Fruit fly (Drosophila melanogaster) whole organism: ENCODE data around the gene slou.

Source experiments
- CG8478 ChIP-seq: fragments of >200 bp; optimal IDR thresholded peaks from 2 replicates; lab custom pipeline; 2018; ENCODE audit warnings: inconsistent platforms
- Dll ChIP-seq: fragments of >200 bp; optimal IDR thresholded peaks from 2 replicates; lab custom pipeline; 2017
- EcR ChIP-seq, 2 experiments: fragments of >200 bp; optimal IDR thresholded peaks; 2 replicates each; lab custom pipeline; 2017; ENCODE audit warnings: missing biosample characterization in 2 of 2, missing genetic modification characterization in 2 of 2, missing genetic modification reagents in 2 of 2
- pan ChIP-seq: fragments of >200 bp; optimal IDR thresholded peaks from 2 replicates; lab custom pipeline; 2017
- psq ChIP-seq: fragments of >200 bp; optimal IDR thresholded peaks from 2 replicates; lab custom pipeline; 2017
- usp ChIP-seq: fragments of >200 bp; optimal IDR thresholded peaks from 2 replicates; lab custom pipeline; 2017; ENCODE audit warnings: missing biosample characterization, missing genetic modification characterization, mixed read lengths

The slou gene

dm6 chr3R:21593735-21594345 is 36.9 kb upstream of the slou start:
- TF ChIP-seq pan (no peak), EcR (GFP tag; optimal IDR thresholded peaks at IDR 0.05; lab: Kevin White, UChicago) (no peak), psq (lab: Kevin White, UChicago) (no peak), usp (GFP tag; lab: Kevin White, UChicago) (no peak), CG8478 (lab: Kevin White, UChicago) (no peak), Dll (lab: Kevin White, UChicago) (no peak)

DNA sequence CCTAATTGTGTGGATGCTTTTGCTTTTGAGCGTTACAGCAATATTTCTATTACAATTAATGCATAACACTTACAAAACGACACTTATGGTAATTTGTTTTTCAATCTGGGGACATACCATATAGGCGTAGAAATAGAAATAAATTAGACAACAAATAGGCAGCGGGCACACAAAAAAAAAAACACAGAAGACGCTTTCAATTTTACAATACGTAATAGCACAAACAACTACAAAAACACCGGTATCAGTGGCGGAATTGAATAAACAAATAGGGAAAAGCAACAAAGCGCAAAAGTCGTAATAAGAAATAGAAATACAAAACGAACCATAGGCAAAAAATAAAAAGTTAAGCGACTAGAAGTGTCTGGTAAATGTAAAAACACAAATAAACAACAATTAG is 36.1 kb upstream of the slou start:
- no peak for TF ChIP-seq EcR (GFP tag; optimal IDR thresholded peaks at IDR 0.05; lab: Kevin White, UChicago)
- no peak for TF ChIP-seq CG8478 (lab: Kevin White, UChicago)
- no peak for TF ChIP-seq Dll (lab: Kevin White, UChicago)

DNA sequence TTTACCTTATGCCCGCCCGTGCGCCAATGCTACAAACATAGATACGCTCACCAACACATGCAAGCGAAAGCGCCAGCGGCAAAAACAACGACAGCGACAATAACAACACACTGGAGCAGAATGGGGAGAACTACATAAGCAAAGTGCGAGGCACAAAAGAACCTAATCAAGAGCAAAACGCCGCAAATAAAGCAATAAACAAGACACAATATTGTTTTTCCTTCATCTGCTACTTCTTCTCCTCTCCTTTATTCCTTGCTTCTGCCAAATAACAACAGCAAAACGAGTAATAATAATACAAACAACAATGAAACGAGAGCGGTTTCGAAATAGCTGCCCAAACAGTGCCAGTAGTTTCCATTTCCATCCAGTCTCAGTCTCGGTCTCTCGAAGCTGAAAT is 35.0 kb upstream of the slou start:
- TF ChIP-seq CG8478 (lab: Kevin White, UChicago) (no peak), pan (no peak), EcR (GFP tag; optimal IDR thresholded peaks at IDR 0.05; lab: Kevin White, UChicago) (no peak), usp (GFP tag; lab: Kevin White, UChicago) (no peak), psq (lab: Kevin White, UChicago) (no peak), Dll (lab: Kevin White, UChicago) (no peak)

DNA sequence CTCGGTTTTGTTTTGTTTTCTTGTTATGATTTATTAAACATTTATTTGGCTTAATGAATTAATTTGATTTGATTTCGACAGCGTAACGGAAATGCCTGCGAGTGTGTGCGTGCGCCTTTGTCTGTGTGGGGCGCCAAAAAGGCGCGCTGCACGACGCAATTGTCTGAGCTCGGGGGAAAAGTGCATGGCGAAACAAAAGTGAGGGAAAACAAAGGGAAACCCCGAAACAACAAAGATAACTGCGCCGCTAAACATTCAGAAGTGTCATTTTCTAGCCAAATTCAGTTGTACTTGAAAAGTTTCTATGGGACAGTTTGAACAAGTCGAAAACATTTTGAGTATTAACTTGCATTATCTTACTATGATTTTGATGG is 34.4 kb upstream of the slou start:
- TF ChIP-seq Dll (lab: Kevin White, UChicago) (no peak), psq (lab: Kevin White, UChicago) (no peak), usp (GFP tag; lab: Kevin White, UChicago) (no peak), CG8478 (lab: Kevin White, UChicago) (no peak), pan (no peak), EcR (GFP tag; optimal IDR thresholded peaks at IDR 0.05; lab: Kevin White, UChicago) (no peak)

DNA sequence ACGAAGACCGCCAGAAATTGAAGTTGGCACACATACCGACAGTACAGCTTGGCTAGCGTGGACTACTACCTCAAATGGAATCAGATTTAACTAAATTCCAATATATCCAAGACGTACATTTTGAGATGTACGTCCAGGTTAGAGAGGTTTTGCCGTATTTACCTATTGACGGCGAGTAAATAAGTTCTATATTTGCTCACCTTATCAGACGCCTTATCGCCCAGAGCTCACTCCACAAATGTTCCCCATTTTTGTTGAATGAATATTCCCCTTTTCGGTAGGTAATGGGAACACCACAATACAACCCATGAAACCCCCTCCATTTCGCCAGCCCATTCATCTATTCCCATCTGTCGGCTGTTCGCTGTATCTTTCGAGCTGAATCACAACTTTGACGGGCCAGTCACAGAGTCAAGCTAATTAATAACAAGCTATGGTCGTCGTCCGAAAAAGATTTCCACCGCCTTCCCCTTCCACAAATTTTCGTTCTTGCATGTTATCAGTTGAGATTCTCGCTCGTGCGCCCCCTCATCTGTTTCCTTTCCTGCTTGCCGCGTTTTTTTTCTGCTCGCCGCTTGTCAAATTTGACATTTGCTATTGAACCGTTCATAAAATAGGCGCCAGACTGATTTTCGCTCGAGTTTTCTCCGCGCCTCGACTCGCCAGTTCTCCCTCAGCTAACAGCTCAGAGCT is 33.8 kb upstream of the slou start:
- no peak for TF ChIP-seq usp (GFP tag; lab: Kevin White, UChicago)
- TF ChIP-seq psq (lab: Kevin White, UChicago): no peak
- no peak for TF ChIP-seq Dll (lab: Kevin White, UChicago)
- TF ChIP-seq CG8478 (lab: Kevin White, UChicago): no peak

DNA sequence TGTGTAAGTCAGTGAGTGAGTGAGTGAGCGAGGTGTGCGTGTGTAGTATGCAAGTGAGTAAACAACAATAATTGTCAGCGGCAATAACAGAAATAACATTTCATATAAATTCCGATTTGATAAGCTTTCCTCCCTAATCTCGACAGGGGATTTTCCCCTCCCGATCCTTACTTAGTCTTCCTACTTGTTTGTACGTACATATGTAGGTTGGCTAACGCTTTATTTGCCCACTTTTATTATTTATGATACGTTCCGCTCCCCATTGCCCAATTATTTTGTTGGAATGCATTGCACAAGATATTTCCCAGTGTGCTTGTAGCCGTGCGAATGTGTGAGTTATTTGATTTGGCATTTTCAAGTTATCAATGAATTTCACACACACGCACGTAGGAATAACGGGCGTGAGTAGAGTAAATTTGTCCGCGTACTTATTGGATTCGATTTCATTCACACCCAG is 33.2 kb upstream of the slou start:
- TF ChIP-seq psq (lab: Kevin White, UChicago) (no peak), EcR (GFP tag; optimal IDR thresholded peaks at IDR 0.05; lab: Kevin White, UChicago) (no peak), CG8478 (lab: Kevin White, UChicago) (no peak), usp (GFP tag; lab: Kevin White, UChicago) (no peak), pan (no peak), Dll (lab: Kevin White, UChicago) (no peak)

DNA sequence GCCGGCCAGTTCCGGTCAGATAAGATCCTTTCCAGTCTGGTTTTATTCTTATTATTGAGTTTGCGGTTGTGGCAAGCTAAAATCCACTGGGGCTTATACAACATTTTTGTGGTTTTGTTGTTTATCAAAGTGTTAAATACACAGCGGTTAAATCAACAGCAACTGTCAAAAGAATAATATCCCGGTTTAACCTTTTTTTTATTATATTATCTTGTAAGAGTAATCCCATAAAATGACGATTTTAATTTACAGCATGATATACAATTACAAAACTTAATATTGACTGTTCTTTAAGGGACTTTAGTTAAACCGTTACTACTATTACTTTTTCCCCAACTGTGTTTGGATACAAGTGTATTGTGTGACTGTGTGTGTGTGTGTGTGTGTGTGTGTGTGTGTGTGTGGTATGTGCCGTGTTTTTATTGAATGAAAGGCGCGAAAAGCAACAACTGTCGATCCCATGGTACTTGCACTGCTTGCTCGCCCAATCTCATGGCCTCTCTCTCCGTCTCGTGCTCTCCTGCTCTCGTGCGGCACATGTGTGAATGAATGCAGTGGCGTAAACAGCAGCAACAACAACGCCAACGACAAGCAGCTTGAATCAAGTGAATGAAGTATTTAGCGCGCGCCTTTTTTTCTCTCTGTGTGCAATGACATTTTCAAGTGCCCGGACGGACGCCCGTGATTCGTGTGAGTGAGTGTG is 32.7 kb upstream of the slou start:
- TF ChIP-seq pan (no peak), usp (GFP tag; lab: Kevin White, UChicago) (no peak), EcR (GFP tag; optimal IDR thresholded peaks at IDR 0.05; lab: Kevin White, UChicago) (no peak), CG8478 (lab: Kevin White, UChicago) (no peak), Dll (lab: Kevin White, UChicago) (no peak), psq (lab: Kevin White, UChicago) (no peak)

DNA sequence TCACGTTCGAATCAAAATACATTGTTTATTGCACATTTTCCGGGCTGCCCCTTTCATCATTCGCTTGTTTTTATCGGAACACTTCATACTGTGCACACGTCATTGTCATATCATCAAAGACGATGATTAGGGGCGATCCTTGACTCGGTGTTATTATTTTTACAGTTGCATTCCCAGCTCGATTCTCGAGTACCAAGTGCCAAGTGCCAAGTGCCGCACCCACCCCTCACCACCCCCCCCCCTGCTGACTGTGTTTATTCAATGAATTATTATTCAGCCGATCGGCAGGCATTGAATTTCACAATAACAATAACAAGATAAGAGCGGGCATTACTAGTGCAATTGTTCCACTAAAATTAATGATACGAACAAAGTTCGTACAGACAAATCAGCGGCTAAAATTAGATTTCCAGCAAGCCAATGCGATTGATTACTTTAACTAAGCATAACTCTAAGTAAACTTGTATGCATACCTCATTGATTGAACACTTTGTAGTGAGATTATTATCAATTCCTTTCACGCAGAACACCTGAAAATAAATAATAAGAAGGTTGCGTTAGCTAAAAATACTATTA is 30.6 kb upstream of the slou start:
- TF ChIP-seq psq (lab: Kevin White, UChicago) (no peak), EcR (GFP tag; optimal IDR thresholded peaks at IDR 0.05; lab: Kevin White, UChicago) (no peak)

DNA sequence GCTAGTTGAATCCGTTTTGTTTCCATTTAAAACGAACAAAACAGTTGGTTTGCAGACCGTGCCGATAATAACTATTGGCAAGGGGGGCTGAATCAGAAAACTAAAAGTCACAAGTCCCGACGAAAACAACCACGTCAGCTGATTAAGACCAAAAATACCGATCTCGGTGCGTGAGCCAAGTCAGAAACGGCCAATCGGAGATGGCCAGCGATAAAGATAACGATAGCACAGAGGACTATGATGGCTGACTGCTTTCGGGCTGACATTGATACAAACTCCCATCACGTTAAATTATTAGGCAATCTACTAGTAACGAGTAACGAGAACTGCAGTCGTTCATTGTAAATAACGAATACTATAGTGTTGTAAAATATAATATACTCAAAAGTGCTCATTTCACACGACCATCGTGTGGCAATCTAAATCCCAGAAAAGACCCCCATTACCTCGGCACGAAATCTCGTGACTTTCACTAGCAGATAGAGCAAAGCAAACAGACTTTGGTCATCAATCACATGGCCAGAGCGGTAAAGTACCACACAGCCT is 30.0 kb upstream of the slou start:
- no peak for TF ChIP-seq EcR (GFP tag; optimal IDR thresholded peaks at IDR 0.05; lab: Kevin White, UChicago)
- no peak for TF ChIP-seq usp (GFP tag; lab: Kevin White, UChicago)
- TF ChIP-seq CG8478 (lab: Kevin White, UChicago): no peak
- TF ChIP-seq psq (lab: Kevin White, UChicago): no peak
- TF ChIP-seq Dll (lab: Kevin White, UChicago): no peak
- TF ChIP-seq pan: no peak

DNA sequence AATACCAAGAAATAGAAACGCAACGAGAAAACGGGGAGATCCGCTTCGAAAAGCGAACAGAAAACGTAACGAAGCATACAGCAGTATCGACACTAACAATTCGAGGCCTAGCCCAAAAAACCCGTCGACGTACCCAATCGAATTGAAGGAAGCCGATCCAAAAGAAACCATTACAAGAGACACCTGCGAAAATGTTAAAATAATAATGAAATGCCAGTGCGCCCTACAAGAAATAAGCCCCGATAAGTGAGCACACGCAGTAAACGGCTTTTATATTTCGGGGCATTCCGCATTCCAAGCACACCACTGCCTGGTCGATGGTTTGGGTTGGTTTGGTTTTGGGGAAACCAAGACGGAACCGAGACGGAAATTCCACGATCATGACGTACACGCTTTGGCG is 29.4 kb upstream of the slou start:
- TF ChIP-seq CG8478 (lab: Kevin White, UChicago): no peak
- no peak for TF ChIP-seq EcR (GFP tag; optimal IDR thresholded peaks at IDR 0.05; lab: Kevin White, UChicago)
- TF ChIP-seq usp (GFP tag; lab: Kevin White, UChicago): no peak
- TF ChIP-seq Dll (lab: Kevin White, UChicago): no peak
- no peak for TF ChIP-seq pan
- TF ChIP-seq psq (lab: Kevin White, UChicago): no peak

DNA sequence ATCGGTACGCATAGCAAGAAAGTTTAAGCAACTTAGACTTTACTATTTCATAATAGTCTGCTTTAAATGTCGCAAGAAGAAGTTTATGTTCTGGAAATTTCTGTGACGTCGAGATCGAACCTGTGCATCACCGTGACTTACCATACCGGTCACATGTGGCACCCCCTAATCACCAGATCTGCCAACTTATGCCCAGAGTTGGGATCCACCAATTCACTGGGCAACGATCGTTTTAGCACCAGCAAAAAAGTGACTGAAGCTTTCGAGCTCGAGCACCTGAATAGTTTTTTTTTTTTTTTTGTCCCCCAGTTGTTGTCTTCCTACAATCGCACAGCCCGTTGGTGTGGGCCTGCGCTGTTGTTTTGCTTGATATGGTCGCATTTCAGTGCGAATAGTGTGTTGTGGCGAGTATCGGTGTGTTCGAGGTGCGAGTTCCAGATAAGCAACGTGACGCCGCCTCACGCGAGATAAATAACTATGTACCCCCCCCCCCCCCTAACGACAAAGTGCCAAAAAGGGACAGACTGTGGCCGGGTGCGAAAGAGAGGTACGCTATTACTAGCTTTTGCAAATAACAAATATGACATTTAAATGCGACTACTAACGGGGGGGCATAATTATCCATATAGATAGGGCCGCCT is 27.4 kb upstream of the slou start:
- TF ChIP-seq psq (lab: Kevin White, UChicago): no peak
- no peak for TF ChIP-seq CG8478 (lab: Kevin White, UChicago)
- no peak for TF ChIP-seq Dll (lab: Kevin White, UChicago)
- no peak for TF ChIP-seq usp (GFP tag; lab: Kevin White, UChicago)
- TF ChIP-seq EcR (GFP tag; optimal IDR thresholded peaks at IDR 0.05; lab: Kevin White, UChicago): no peak
- TF ChIP-seq pan: no peak
